Fruit fly (Drosophila melanogaster) Kc167 (cell line): ENCODE measurements around the gene CG11893.

Experiments used
- Myc ChIP-seq: fragments of >200 bp; optimal IDR thresholded peaks from 2 replicates; lab custom pipeline; 2017; ENCODE audit warnings: missing external identifiers
- Sin3A ChIP-seq: fragments of >200 bp; optimal IDR thresholded peaks from 2 replicates; lab custom pipeline; 2018; ENCODE audit warnings: missing external identifiers
- h ChIP-seq: fragments of >200 bp; optimal IDR thresholded peaks from 3 replicates; lab custom pipeline; 2018; ENCODE audit warnings: missing external identifiers
- insv ChIP-seq: fragments of >200 bp; optimal IDR thresholded peaks from 3 replicates; lab custom pipeline; 2018; ENCODE audit warnings: missing external identifiers
- psq ChIP-seq: fragments of >200 bp; optimal IDR thresholded peaks from 2 replicates; lab custom pipeline; 2017; ENCODE audit warnings: missing external identifiers
- ttk ChIP-seq: sonication (Bioruptor generic); optimal IDR thresholded peaks from 2 replicates; lab custom pipeline; 2017; ENCODE audit warnings: missing external identifiers

The CG11893 gene

DNA sequence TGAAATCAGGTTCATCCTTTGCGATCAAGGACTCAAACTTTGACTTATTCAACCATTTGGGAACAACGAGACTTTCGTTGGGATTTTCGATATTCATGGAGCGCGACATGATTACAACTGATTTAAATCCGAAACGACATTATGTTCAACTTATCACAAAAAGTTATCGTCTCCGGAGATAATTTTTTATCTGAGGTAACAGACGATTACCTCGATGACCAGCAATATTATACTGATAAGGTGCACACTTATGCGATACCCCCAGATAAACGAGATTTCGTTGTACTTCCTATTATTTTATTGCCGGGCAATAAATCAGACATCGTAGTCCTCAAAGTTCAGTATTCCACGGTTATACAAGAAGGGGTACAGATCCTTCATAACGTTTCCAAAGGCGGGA is 8.0 kb downstream of the CG11893 start, which contains the start of gene CG31097:
TSS of gene CG31097 (minus strand) at position 101 of the 400 bp plus-strand sequence.
- TF ChIP-seq insv (lab: Kevin White, UChicago), result no peak
- no peak for TF ChIP-seq ttk (lab: Kevin White, UChicago)
- TF ChIP-seq h, result no peak
- no peak for TF ChIP-seq psq (lab: Kevin White, UChicago)
- no peak for TF ChIP-seq Myc
- TF ChIP-seq Sin3A, result no peak

DNA sequence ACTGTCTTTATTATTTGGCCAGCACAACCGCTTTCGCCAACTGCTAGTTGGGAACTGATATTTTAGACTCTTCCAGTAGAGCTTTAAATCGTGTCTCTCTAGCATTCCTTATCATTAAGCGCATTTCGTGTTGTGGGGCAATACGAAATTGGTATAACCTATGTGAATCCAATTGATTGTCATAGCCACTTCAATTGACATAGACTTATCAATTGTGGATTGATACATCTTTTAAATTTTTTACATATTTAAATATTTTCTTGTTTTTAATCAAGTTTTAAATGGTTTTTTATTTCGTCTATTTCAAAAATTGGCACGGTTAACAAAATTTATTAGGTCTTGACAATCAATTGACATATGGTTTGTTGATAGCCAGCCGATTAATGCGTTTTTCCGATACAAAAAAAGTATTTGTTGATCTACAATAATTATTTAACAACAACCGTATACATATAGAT is 9.8 kb downstream of the CG11893 start, which contains the start of gene CG31288:
TSS of gene CG31288 (minus strand) at position 51 of the 458 bp plus-strand sequence.
- TF ChIP-seq h (no peak), ttk (lab: Kevin White, UChicago) (no peak), insv (lab: Kevin White, UChicago) (no peak), Sin3A (no peak), Myc (no peak), psq (lab: Kevin White, UChicago) (no peak)

DNA sequence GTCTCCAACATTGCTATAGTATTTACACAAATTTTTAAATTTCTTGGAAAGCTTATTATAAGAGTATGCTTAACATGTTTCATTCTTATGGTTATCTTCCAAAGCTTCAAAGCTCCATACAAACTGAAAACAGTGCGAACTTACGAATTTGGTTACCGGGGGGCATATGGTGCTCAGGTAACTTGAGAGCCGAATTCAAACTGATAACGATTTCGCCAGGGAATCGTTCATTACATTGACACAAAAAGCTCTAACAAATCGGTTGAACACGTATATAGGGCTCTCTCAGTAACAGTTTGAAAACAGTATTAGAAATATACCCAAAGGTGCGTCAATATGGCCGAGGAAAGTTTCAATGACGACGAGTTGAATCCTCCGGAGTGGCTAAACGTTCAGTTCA is 10.9 kb downstream of the CG11893 start, which contains the start of gene CG13659:
TSS of gene CG13659 (plus strand) at position 317 of the 400 bp plus-strand sequence.
- TF ChIP-seq Sin3A (no peak), ttk (lab: Kevin White, UChicago) (no peak), h (no peak), psq (lab: Kevin White, UChicago) (no peak), insv (lab: Kevin White, UChicago) (no peak)

dm6 chr3R:25302239-25302638 is 12.6 kb downstream of the CG11893 start, which contains the start of gene CG31370:
TSS of gene CG31370 (plus strand) at chr3R:25302464.
- TF ChIP-seq insv (lab: Kevin White, UChicago), result no peak
- no peak for TF ChIP-seq Sin3A
- no peak for TF ChIP-seq Myc
- TF ChIP-seq ttk (lab: Kevin White, UChicago), result no peak
- TF ChIP-seq psq (lab: Kevin White, UChicago), result no peak
- no peak for TF ChIP-seq h

dm6 chr3R:25303857-25304440 is 14.3 kb downstream of the CG11893 start, which contains the start of gene CG31436:
TSS of gene CG31436 (plus strand) at chr3R:25304137.
- no peak for TF ChIP-seq psq (lab: Kevin White, UChicago)

dm6 chr3R:25305822-25306544 is 16.3 kb downstream of the CG11893 start:
- TF ChIP-seq Myc (no peak), ttk (lab: Kevin White, UChicago) (no peak), psq (lab: Kevin White, UChicago) (no peak)

DNA sequence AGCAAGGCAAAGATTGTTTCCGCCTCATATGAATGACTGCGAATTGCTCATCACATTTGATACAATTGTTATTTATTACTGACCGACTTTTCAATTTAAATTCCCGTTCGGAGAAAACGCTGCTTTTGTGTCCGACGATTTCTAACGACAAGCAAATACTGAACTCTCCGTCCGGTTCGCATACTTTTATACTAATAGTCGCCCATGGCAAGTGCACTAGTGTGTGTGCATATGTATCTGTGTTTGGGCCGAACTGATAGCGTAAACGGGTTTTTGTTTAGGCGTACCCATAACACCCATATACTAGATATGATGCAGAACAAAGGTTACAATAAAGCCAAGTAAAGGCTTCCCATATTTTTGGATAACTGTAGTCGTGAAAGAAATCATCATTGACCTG is 18.5 kb downstream of the CG11893 start, which contains the start of gene CG10550:
TSS of gene CG10550 (minus strand) at position 164 of the 400 bp plus-strand sequence.
- no peak for TF ChIP-seq psq (lab: Kevin White, UChicago)
- TF ChIP-seq ttk (lab: Kevin White, UChicago), result no peak
- no peak for TF ChIP-seq Myc
- no peak for TF ChIP-seq Sin3A
- TF ChIP-seq h, result no peak
- no peak for TF ChIP-seq insv (lab: Kevin White, UChicago)

DNA sequence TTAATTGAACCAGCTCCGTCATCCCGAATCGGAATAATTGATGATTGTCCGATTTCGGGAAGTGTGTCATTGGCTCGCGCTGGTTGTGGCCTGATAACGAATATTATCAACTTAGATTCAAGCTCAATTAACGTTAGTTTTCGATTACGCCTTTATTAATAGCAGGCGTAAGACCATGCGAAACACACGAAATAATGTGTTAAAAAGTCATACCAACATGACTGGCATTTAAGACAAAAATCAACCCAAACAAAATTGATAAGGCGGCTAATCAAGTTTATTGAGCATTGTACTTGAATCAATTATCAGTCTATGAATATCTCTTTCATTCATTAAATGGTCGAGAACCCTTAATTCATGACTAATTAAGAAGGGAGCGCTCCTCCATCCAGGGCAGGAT is 19.5 kb downstream of the CG11893 start:
- no peak for TF ChIP-seq insv (lab: Kevin White, UChicago)
- TF ChIP-seq Myc, result no peak
- TF ChIP-seq psq (lab: Kevin White, UChicago), result no peak
- TF ChIP-seq ttk (lab: Kevin White, UChicago), result no peak
- TF ChIP-seq Sin3A, result no peak
- TF ChIP-seq h, result no peak

- no peak for TF ChIP-seq insv (lab: Kevin White, UChicago)
- TF ChIP-seq h, result no peak
- TF ChIP-seq psq (lab: Kevin White, UChicago), result no peak
- no peak for TF ChIP-seq Myc
- no peak for TF ChIP-seq ttk (lab: Kevin White, UChicago)
- TF ChIP-seq Sin3A, result no peak
Observed at dm6 chr3R:25310843-25311242, 21.2 kb downstream of the CG11893 start, which contains the start of gene CG31099. TSS of gene CG31099 (minus strand) at chr3R:25310943.

dm6 chr3R:25312583-25312982 is 22.9 kb downstream of the CG11893 start:
- TF ChIP-seq h (no peak), psq (lab: Kevin White, UChicago) (no peak), insv (lab: Kevin White, UChicago) (no peak), Myc (no peak), Sin3A (no peak), ttk (lab: Kevin White, UChicago) (no peak)

DNA sequence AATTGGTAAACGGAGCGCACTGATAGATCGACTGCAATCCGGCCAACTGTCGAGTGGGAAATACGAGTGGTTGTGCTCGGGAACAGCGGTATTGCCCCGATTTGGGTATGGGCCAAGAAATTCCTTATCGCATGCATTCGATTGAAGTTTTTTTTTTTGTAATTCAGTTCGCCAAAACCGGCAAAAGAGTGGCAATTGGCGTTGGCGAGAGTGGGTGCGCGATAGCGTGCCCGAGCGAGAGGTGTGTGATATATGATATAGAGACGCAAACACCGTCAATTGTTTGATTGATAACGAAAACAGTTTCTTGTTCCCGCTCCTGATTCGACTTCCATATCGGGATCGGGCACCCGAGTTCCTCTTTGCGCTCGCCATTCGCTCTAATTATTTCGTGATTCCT is 24.1 kb downstream of the CG11893 start, which contains the start of gene CG31087:
TSS of gene CG31087 (minus strand) at position 63 of the 400 bp plus-strand sequence.
- TF ChIP-seq Sin3A (no peak), h (no peak), ttk (lab: Kevin White, UChicago) (no peak), insv (lab: Kevin White, UChicago) (no peak), psq (lab: Kevin White, UChicago) (no peak), Myc (no peak)

DNA sequence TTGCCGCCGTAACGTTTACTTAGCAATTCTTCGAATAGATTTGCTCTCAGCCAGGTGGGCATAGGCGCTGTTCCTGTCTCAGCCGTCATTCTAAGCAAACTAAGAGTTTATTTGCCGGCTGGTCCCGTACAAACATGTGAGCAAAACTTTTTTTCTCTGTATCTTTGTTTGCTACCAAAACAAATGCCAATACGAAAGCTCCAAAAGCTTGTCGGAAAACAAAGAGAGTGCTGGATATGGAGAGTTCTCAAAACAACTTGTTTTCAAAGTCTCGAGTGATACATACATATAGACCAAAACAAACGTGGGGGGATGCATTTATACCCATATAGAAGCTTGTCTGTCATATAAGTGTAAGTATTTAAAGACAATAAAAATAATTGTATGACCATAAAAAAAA is 26.3 kb downstream of the CG11893 start, which contains the start of gene CG10559:
TSS of gene CG10559 (minus strand) at position 101 of the 400 bp plus-strand sequence.
- no peak for TF ChIP-seq insv (lab: Kevin White, UChicago)
- TF ChIP-seq Myc, result no peak
- TF ChIP-seq Sin3A, result no peak
- TF ChIP-seq psq (lab: Kevin White, UChicago), result no peak
- no peak for TF ChIP-seq h
- TF ChIP-seq ttk (lab: Kevin White, UChicago), result no peak
